Fruit fly (Drosophila melanogaster) whole organism, embryonic: ENCODE data around the gene CG17819.

Experiments
- Antp ChIP-seq: fragments of 200-800 bp; sonication (Bioruptor generic); optimal IDR thresholded peaks from 3 replicates; lab custom pipeline; 2016; ENCODE audit warnings: missing biosample characterization, missing genetic modification characterization
- BtbVII ChIP-seq: fragments of 200-800 bp; sonication (Bioruptor generic); optimal IDR thresholded peaks from 3 replicates; lab custom pipeline; 2017; ENCODE audit warnings: missing biosample characterization, mild to moderate bottlenecking, missing genetic modification characterization
- CG10321 ChIP-seq: fragments of 200-800 bp; sonication (Bioruptor generic); IDR thresholded peaks from 2 replicates; pipeline ENCODE4 v1.3.6; 2022; ENCODE audit warnings: missing biosample characterization, missing genetic modification characterization
- CG10366 ChIP-seq: fragments of 200-800 bp; sonication (Bioruptor generic); IDR thresholded peaks from 2 replicates; pipeline ENCODE4 v1.3.6; 2022; ENCODE audit warnings: missing biosample characterization, missing genetic modification characterization
- CG11695 ChIP-seq: fragments of 200-800 bp; sonication (Bioruptor generic); IDR thresholded peaks from 3 replicates; pipeline ENCODE4 v1.3.6; 2022; ENCODE audit warnings: missing biosample characterization, missing genetic modification characterization
- CG13123 ChIP-seq: fragments of 200-800 bp; sonication (Bioruptor generic); optimal IDR thresholded peaks from 2 replicates; lab custom pipeline; 2016; ENCODE audit warnings: missing biosample characterization, missing genetic modification characterization
- CG1529 ChIP-seq: fragments of 200-800 bp; sonication (Bioruptor generic); optimal IDR thresholded peaks from 3 replicates; lab custom pipeline; 2018; ENCODE audit warnings: missing biosample characterization, missing genetic modification characterization
- CG30431 ChIP-seq: fragments of 200-800 bp; sonication (Bioruptor generic); optimal IDR thresholded peaks from 2 replicates; lab custom pipeline; 2017; ENCODE audit warnings: missing biosample characterization, missing genetic modification characterization
- CG32767 ChIP-seq: fragments of 200-800 bp; sonication (Bioruptor generic); IDR thresholded peaks from 2 replicates; pipeline ENCODE4 v1.3.6; 2022; ENCODE audit warnings: missing biosample characterization, missing genetic modification characterization
- CG33557 ChIP-seq: fragments of 200-800 bp; sonication (Bioruptor generic); optimal IDR thresholded peaks from 2 replicates; lab custom pipeline; 2019; ENCODE audit warnings: missing biosample characterization, mild to moderate bottlenecking, missing genetic modification characterization, moderate library complexity
- CG34376 ChIP-seq: fragments of 200-800 bp; sonication (Bioruptor generic); optimal IDR thresholded peaks from 2 replicates; lab custom pipeline; 2018; ENCODE audit warnings: missing biosample characterization, mild to moderate bottlenecking, missing genetic modification characterization
- CG42726 ChIP-seq: fragments of 200-800 bp; sonication (Bioruptor generic); IDR thresholded peaks from 2 replicates; pipeline ENCODE4 v1.3.6; 2022; ENCODE audit warnings: missing biosample characterization, missing genetic modification characterization; ENCODE audit not compliant: partially characterized antibody
- CG4328 ChIP-seq: fragments of 200-800 bp; sonication (Bioruptor generic); optimal IDR thresholded peaks from 3 replicates; lab custom pipeline; 2017; ENCODE audit warnings: missing biosample characterization, missing genetic modification reagents, missing genetic modification characterization
- CG6813 ChIP-seq: fragments of 200-800 bp; sonication (Bioruptor generic); optimal IDR thresholded peaks from 2 replicates; lab custom pipeline; 2017; ENCODE audit warnings: missing biosample characterization, missing genetic modification characterization, mild to moderate bottlenecking, moderate library complexity, missing genetic modification reagents
- CG6854 ChIP-seq: fragments of 200-800 bp; sonication (Bioruptor generic); optimal IDR thresholded peaks from 3 replicates; lab custom pipeline; 2017; ENCODE audit warnings: missing biosample characterization, mild to moderate bottlenecking, missing genetic modification characterization
- CG8089 ChIP-seq: fragments of 200-800 bp; sonication (Bioruptor generic); optimal IDR thresholded peaks from 3 replicates; lab custom pipeline; 2016; ENCODE audit warnings: missing biosample characterization, missing genetic modification characterization
- Chrac-16 ChIP-seq: fragments of 200-800 bp; sonication (Bioruptor generic); optimal IDR thresholded peaks from 3 replicates; lab custom pipeline; 2016; ENCODE audit warnings: missing biosample characterization, missing genetic modification characterization
- CrebB ChIP-seq: fragments of 200-800 bp; sonication (Bioruptor generic); optimal IDR thresholded peaks from 3 replicates; lab custom pipeline; 2018; ENCODE audit warnings: missing biosample characterization, mild to moderate bottlenecking, missing genetic modification characterization
- E2f1 ChIP-seq: fragments of 200-800 bp; sonication (Bioruptor generic); IDR thresholded peaks from 2 replicates; pipeline ENCODE4 v1.3.6; 2022; ENCODE audit warnings: missing biosample characterization, missing genetic modification characterization
- Gsc ChIP-seq: fragments of 200-800 bp; sonication (Bioruptor generic); IDR thresholded peaks from 2 replicates; pipeline ENCODE4 v1.3.6; 2022; ENCODE audit warnings: missing biosample characterization, missing genetic modification characterization
- HHEX ChIP-seq: fragments of 200-800 bp; sonication (Bioruptor generic); optimal IDR thresholded peaks from 3 replicates; lab custom pipeline; 2017; ENCODE audit warnings: missing biosample characterization, mild to moderate bottlenecking, missing genetic modification characterization, missing genetic modification reagents
- HmgD ChIP-seq: fragments of 200-800 bp; sonication (Bioruptor generic); optimal IDR thresholded peaks from 3 replicates; lab custom pipeline; 2016; ENCODE audit warnings: missing biosample characterization, missing genetic modification characterization
- Opbp ChIP-seq: fragments of 200-800 bp; sonication (Bioruptor generic); IDR thresholded peaks from 3 replicates; pipeline ENCODE4 v1.3.6; 2022; ENCODE audit warnings: missing biosample characterization, missing genetic modification characterization; ENCODE audit not compliant: partially characterized antibody
- Side ChIP-seq: fragments of 200-800 bp; sonication (Bioruptor generic); optimal IDR thresholded peaks from 2 replicates; lab custom pipeline; 2016; ENCODE audit warnings: missing biosample characterization, missing genetic modification characterization
- Spps ChIP-seq: fragments of 200-800 bp; sonication (Bioruptor generic); optimal IDR thresholded peaks from 2 replicates; lab custom pipeline; 2018; ENCODE audit warnings: missing biosample characterization, mild to moderate bottlenecking, missing genetic modification characterization
- bcd ChIP-seq: fragments of 200-800 bp; sonication (Bioruptor generic); optimal IDR thresholded peaks from 2 replicates; lab custom pipeline; 2017; ENCODE audit warnings: missing biosample characterization, mild to moderate bottlenecking, missing genetic modification characterization
- bsh ChIP-seq, 2 experiments: fragments of 200-800 bp; sonication (Bioruptor generic); optimal IDR thresholded peaks; 2 replicates each; lab custom pipeline; 2017 to 2018; ENCODE audit warnings: mild to moderate bottlenecking in 2 of 2, missing biosample characterization in 2 of 2, missing genetic modification characterization in 2 of 2, moderate library complexity in 1 of 2
- cwo ChIP-seq: fragments of 200-800 bp; sonication (Bioruptor generic); optimal IDR thresholded peaks from 3 replicates; lab custom pipeline; 2017; ENCODE audit warnings: missing biosample characterization, missing genetic modification characterization, mild to moderate bottlenecking, moderate library complexity, missing genetic modification reagents
- dmrt11E ChIP-seq: fragments of 200-800 bp; sonication (Bioruptor generic); optimal IDR thresholded peaks from 3 replicates; lab custom pipeline; 2018; ENCODE audit warnings: missing biosample characterization, mild to moderate bottlenecking, missing genetic modification characterization, moderate library complexity
- exex ChIP-seq: fragments of 200-800 bp; sonication (Bioruptor generic); optimal IDR thresholded peaks from 4 replicates; lab custom pipeline; 2018; ENCODE audit warnings: missing biosample characterization, mild to moderate bottlenecking, missing genetic modification characterization, moderate library complexity
- fru ChIP-seq: fragments of >200 bp; optimal IDR thresholded peaks from 2 replicates; lab custom pipeline; 2017
- fu2 ChIP-seq: fragments of 200-800 bp; sonication (Bioruptor generic); optimal IDR thresholded peaks from 2 replicates; lab custom pipeline; 2016; ENCODE audit warnings: missing biosample characterization, missing genetic modification characterization
- inv ChIP-seq: fragments of 200-800 bp; sonication (Bioruptor generic); IDR thresholded peaks from 2 replicates; pipeline ENCODE4 v1.3.6; 2022; ENCODE audit warnings: missing biosample characterization, missing genetic modification characterization; ENCODE audit not compliant: partially characterized antibody
- kni ChIP-seq: fragments of 200-800 bp; sonication (Bioruptor generic); optimal IDR thresholded peaks from 3 replicates; lab custom pipeline; 2017; ENCODE audit warnings: mild to moderate bottlenecking, missing biosample characterization, missing genetic modification reagents, missing genetic modification characterization
- lola ChIP-seq, 3 experiments: fragments of >200 bp in 2 of 3; fragments of 200-800 bp in 1 of 3; sonication (Bioruptor generic) in 1 of 3; optimal IDR thresholded peaks; 2 replicates each; lab custom pipeline; 2017 to 2019; ENCODE audit warnings: missing biosample characterization in 3 of 3, missing genetic modification characterization in 3 of 3, mild to moderate bottlenecking in 1 of 3, moderate library complexity in 1 of 3
- mirr ChIP-seq: fragments of 200-800 bp; sonication (Bioruptor generic); optimal IDR thresholded peaks from 3 replicates; lab custom pipeline; 2018; ENCODE audit warnings: missing biosample characterization, mild to moderate bottlenecking, missing genetic modification characterization
- nau ChIP-seq: fragments of 200-800 bp; sonication (Bioruptor generic); optimal IDR thresholded peaks from 3 replicates; lab custom pipeline; 2017; ENCODE audit warnings: missing biosample characterization, mild to moderate bottlenecking, missing genetic modification characterization, missing genetic modification reagents
- nom ChIP-seq: fragments of 200-800 bp; sonication (Bioruptor generic); optimal IDR thresholded peaks from 2 replicates; lab custom pipeline; 2017; ENCODE audit warnings: missing biosample characterization, missing genetic modification characterization, mild to moderate bottlenecking, moderate library complexity, missing genetic modification reagents
- rib ChIP-seq: fragments of 200-800 bp; sonication (Bioruptor generic); IDR thresholded peaks from 2 replicates; pipeline ENCODE4 v1.3.6; 2022; ENCODE audit warnings: missing biosample characterization, missing genetic modification characterization
- run ChIP-seq: fragments of 200-800 bp; sonication (Bioruptor generic); optimal IDR thresholded peaks from 3 replicates; lab custom pipeline; 2018; ENCODE audit warnings: missing biosample characterization, mild to moderate bottlenecking, missing genetic modification characterization
- schlank ChIP-seq: fragments of 200-800 bp; sonication (Bioruptor generic); optimal IDR thresholded peaks from 2 replicates; lab custom pipeline; 2018; ENCODE audit warnings: missing biosample characterization, mild to moderate bottlenecking, missing genetic modification characterization
- sens ChIP-seq: fragments of 200-800 bp; sonication (Bioruptor generic); peaks from one replicate; lab custom pipeline; 2016; ENCODE audit warnings: missing biosample characterization, missing genetic modification characterization
- slp2 ChIP-seq: fragments of 200-800 bp; sonication (Bioruptor generic); optimal IDR thresholded peaks from 2 replicates; lab custom pipeline; 2016; ENCODE audit warnings: missing biosample characterization, missing genetic modification characterization
- sqz ChIP-seq: fragments of 200-800 bp; sonication (Bioruptor generic); optimal IDR thresholded peaks from 3 replicates; lab custom pipeline; 2018; ENCODE audit warnings: missing biosample characterization, mild to moderate bottlenecking, missing genetic modification characterization
- usp ChIP-seq: fragments of >200 bp; optimal IDR thresholded peaks from 2 replicates; lab custom pipeline; 2017; ENCODE audit warnings: missing biosample characterization, missing genetic modification characterization
- z ChIP-seq: fragments of 200-800 bp; sonication (Bioruptor generic); IDR thresholded peaks from 3 replicates; pipeline ENCODE4 v1.3.6; 2022; ENCODE audit warnings: missing biosample characterization, missing genetic modification characterization
- zf30C ChIP-seq: fragments of 200-800 bp; sonication (Bioruptor generic); optimal IDR thresholded peaks from 3 replicates; lab custom pipeline; 2018; ENCODE audit warnings: missing biosample characterization, mild to moderate bottlenecking, missing genetic modification characterization

The CG17819 gene

DNA sequence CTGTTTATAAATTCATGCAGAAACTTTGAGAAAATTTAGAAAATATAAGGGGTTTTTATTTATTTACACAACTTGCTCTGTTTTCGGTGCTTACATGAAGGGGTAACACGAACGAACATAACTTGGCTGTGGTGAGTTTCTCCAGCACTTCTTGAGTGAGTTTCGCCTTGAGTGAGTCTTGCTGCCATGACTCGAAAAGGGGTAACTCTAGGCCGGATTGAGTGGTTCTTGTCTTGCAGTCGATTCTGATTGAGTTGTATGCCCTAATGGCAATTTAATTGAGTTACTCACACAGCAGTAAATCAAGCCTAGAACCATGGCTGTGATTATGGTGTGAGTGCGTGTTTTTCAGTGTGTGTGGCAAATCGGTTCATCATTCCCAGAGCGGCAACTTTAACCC lies 42.9 kb upstream of the CG17819 start:
- peak; percentile 94 for TF ChIP-seq z (GFP tag; lab: Robert Waterston, UW)
- no peak for TF ChIP-seq slp2 (GFP tag; lab: Kevin White, UChicago)
- TF ChIP-seq BtbVII: no peak
- no peak for TF ChIP-seq CG11695 (GFP tag; lab: Robert Waterston, UW)
- no peak for TF ChIP-seq E2f1 (GFP tag; lab: Robert Waterston, UW)
- TF ChIP-seq sens (GFP tag; lab: Kevin White, UChicago): no peak
- no peak for TF ChIP-seq CG33557 (GFP tag; lab: Kevin White, UChicago)

DNA sequence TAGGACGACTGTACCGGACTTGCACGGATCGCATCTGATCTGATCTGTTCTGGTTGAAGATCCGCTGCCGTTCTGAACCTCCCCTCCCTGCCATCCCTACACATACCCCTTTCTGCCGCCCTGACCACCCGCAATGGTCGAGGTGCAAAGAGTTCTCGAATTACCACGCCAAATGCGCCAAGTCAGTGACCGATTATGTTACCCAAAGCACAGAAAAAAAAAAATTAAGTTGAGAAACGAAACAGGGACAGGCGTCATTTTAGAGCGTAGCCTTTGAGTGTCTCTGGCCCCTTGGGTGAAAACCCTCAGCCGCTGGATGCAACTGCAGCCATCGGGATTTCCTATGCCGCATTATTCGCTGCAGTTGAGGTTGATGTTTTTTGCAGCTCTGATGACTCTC lies 38.4 kb upstream of the CG17819 start:
- TF ChIP-seq fru (lab: Kevin White, UChicago) (no peak), HHEX (GFP tag; lab: Kevin White, UChicago) (no peak), CG30431 (GFP tag; lab: Kevin White, UChicago) (no peak), CG13123 (no peak), CG8089 (GFP tag; lab: Kevin White, UChicago) (no peak), CrebB (no peak), CG32767 (GFP tag; lab: Robert Waterston, UW) (no peak), rib (GFP tag; lab: Robert Waterston, UW) (no peak), Opbp (GFP tag; lab: Robert Waterston, UW) (no peak), CG10366 (no peak), CG42726 (GFP tag; lab: Robert Waterston, UW) (no peak), run (tag; lab: Kevin White, UChicago) (no peak), bcd (GFP tag; lab: Kevin White, UChicago) (no peak), zf30C (GFP tag; lab: Kevin White, UChicago) (no peak), exex (tag; lab: Kevin White, UChicago) (no peak), CG10321 (no peak), Side (GFP tag; lab: Kevin White, UChicago) (no peak)
- TF ChIP-seq, all 482 proteins: peak for 0

- TF ChIP-seq bsh (GFP tag; optimal IDR thresholded peaks at IDR 0.05; lab: Kevin White, UChicago) (peak in 1 of 2 experiments; percentile 46), cwo (GFP tag; lab: Kevin White, UChicago) (no peak), CG4328 (GFP tag; lab: Kevin White, UChicago) (no peak), E2f1 (GFP tag; lab: Robert Waterston, UW) (no peak), sqz (no peak), nom (GFP tag; lab: Kevin White, UChicago) (peak; percentile 65), schlank (tag; lab: Kevin White, UChicago) (no peak), HmgD (GFP tag; lab: Kevin White, UChicago) (no peak), nau (GFP tag; lab: Kevin White, UChicago) (no peak), kni (GFP tag; lab: Kevin White, UChicago) (no peak)
Observed at dm6 chr3R:21922674-21923323, 37.4 kb upstream of the CG17819 start.

dm6 chr3R:21922244-21922643 lies 36.9 kb upstream of the CG17819 start:
- TF ChIP-seq CG34376: no peak
- no peak for TF ChIP-seq lola (GFP tag; optimal IDR thresholded peaks at IDR 0.05; lab: Kevin White, UChicago)
- TF ChIP-seq CG1529: no peak
- no peak for TF ChIP-seq Spps (tag; lab: Kevin White, UChicago)
- TF ChIP-seq dmrt11E: no peak
- TF ChIP-seq mirr: no peak
- no peak for TF ChIP-seq usp (GFP tag; lab: Kevin White, UChicago)
- no peak for TF ChIP-seq Antp
- no peak for TF ChIP-seq CG6813 (GFP tag; lab: Kevin White, UChicago)
- no peak for TF ChIP-seq fu2
- no peak for TF ChIP-seq Chrac-16 (GFP tag; lab: Kevin White, UChicago)
- TF ChIP-seq Gsc: no peak
- no peak for TF ChIP-seq bcd (GFP tag; lab: Kevin White, UChicago)
- no peak for TF ChIP-seq inv (GFP tag; lab: Robert Waterston, UW)
- TF ChIP-seq CG6854 (GFP tag; lab: Kevin White, UChicago): no peak
